Fruit fly (Drosophila melanogaster): ENCODE measurements around the gene CG34302.

Gene CG34302

dm6 chr3R:9779764-9780163 is 43.9 kb downstream of the CG34302 start, which contains the start of gene CG12947 (continued):
- TF ChIP-seq ato (GFP tag; IDR thresholded peaks at IDR 0.05; ENCODE audit: partially characterized antibody) = no peak
- no peak for TF ChIP-seq HmgD (GFP tag; optimal IDR thresholded peaks at IDR 0.05)
- TF ChIP-seq Hr39 (optimal IDR thresholded peaks at IDR 0.05) = no peak
- 0 out of 3 replicates have a peak, but pooled peaks have one; percentile 45 for TF ChIP-seq CG6175 (GFP tag; IDR thresholded peaks at IDR 0.05)
- TF ChIP-seq CG18011 (GFP tag; optimal IDR thresholded peaks at IDR 0.05) = no peak
- no peak for TF ChIP-seq row (GFP tag; IDR thresholded peaks at IDR 0.05)
- no peak for TF ChIP-seq fru (optimal IDR thresholded peaks at IDR 0.05)
- TF ChIP-seq CG34422 (GFP tag; IDR thresholded peaks at IDR 0.05) = 0 out of 3 replicates have a peak, but pooled peaks have one; percentile 16
- no peak for TF ChIP-seq CG6765 (GFP tag; optimal IDR thresholded peaks at IDR 0.05)

DNA sequence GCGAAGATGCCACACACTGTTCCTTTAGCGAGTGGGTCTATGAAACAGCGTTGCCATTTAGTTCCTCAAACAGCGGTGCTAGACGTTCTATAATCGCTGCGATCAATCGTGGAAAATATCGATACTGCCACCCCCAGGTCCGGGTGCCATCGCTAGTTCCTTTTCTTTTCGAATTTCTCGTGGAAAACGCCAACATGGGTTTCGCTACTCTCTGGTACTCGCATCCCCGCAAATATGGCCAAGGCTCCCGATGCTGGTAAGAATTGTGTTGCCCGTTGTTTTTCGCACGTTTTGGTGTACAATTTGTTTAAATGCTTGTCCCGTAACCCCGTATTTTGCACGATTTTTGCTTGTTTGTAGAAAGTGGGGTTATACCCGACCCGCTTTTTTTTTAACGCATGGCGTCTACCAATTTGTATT is 45.7 kb downstream of the CG34302 start, which contains the start of gene RpS29:
TSS of gene RpS29 (plus strand) at position 102 of the 420 bp plus-strand sequence.
- no peak for TF ChIP-seq Trl (optimal IDR thresholded peaks at IDR 0.05)
- TF ChIP-seq Trl (GFP tag; optimal IDR thresholded peaks at IDR 0.05) = peak; percentile 91
- TF ChIP-seq Lhr (GFP tag; optimal IDR thresholded peaks at IDR 0.05) = peak; percentile 90
- TF ChIP-seq cas (GFP tag; IDR thresholded peaks at IDR 0.05) = peak; percentile 68; the same call in 1 of the 2 replicates
- TF ChIP-seq CG3995 (GFP tag; optimal IDR thresholded peaks at IDR 0.05) = peak; percentile 74
- TF ChIP-seq Doc2 (GFP tag; IDR thresholded peaks at IDR 0.05) = no peak
- TF ChIP-seq pfk (GFP tag; optimal IDR thresholded peaks at IDR 0.05) = peak; percentile 77
- no peak for TF ChIP-seq CG43689 (GFP tag; IDR thresholded peaks at IDR 0.05)
- TF ChIP-seq MTF-1 (GFP tag; optimal IDR thresholded peaks at IDR 0.05; ENCODE audit: borderline replicate concordance) = peak; percentile 79
- TF ChIP-seq CHES-1-like (GFP tag; optimal IDR thresholded peaks at IDR 0.05) = peak; percentile 93
- TF ChIP-seq amos (GFP tag; IDR thresholded peaks at IDR 0.05; ENCODE audit: partially characterized antibody) = peak; percentile 99
- TF ChIP-seq gce (GFP tag; IDR thresholded peaks at IDR 0.05) = peak; percentile 55; the same call in 1 of the 3 replicates
- TF ChIP-seq CG17359 (tag; optimal IDR thresholded peaks at IDR 0.05) = peak; percentile 64
- peak; percentile 47 for TF ChIP-seq CG18262 (tag; optimal IDR thresholded peaks at IDR 0.05)
- peak; percentile 91 for TF ChIP-seq lilli (GFP tag; optimal IDR thresholded peaks at IDR 0.05)
- TF ChIP-seq Tbp (GFP tag; optimal IDR thresholded peaks at IDR 0.05) = peak; percentile 61
- peak; percentile 24 for TF ChIP-seq CG5180 (GFP tag; optimal IDR thresholded peaks at IDR 0.05)
- peak; percentile 93 for TF ChIP-seq Dbx (GFP tag; IDR thresholded peaks at IDR 0.05)
- TF ChIP-seq Dll (GFP tag; IDR thresholded peaks at IDR 0.05; ENCODE audit: partially characterized antibody) = peak; percentile 91
- peak; percentile 84 for TF ChIP-seq CG10267 (tag; optimal IDR thresholded peaks at IDR 0.05)
- no peak for TF ChIP-seq Hr78 (GFP tag; optimal IDR thresholded peaks at IDR 0.05)
- TF ChIP-seq CG12942 (GFP tag; optimal IDR thresholded peaks at IDR 0.05) = peak; percentile 78
- no peak for TF ChIP-seq so (GFP tag; IDR thresholded peaks at IDR 0.05)
- TF ChIP-seq CG6272 (GFP tag; IDR thresholded peaks at IDR 0.05) = peak; percentile 83
- TF ChIP-seq CG2678 (tag; optimal IDR thresholded peaks at IDR 0.05) = peak; percentile 68
- TF ChIP-seq grau (tag; optimal IDR thresholded peaks at IDR 0.05) = peak; percentile 76
- TF ChIP-seq inv (GFP tag; IDR thresholded peaks at IDR 0.05; ENCODE audit: partially characterized antibody) = peak; percentile 92
- TF ChIP-seq CG12659 (GFP tag; optimal IDR thresholded peaks at IDR 0.05) = peak; percentile 92
- peak; percentile 82 for TF ChIP-seq phol (tag; optimal IDR thresholded peaks at IDR 0.05)
- TF ChIP-seq CG8478 (optimal IDR thresholded peaks at IDR 0.05) = no peak
- TF ChIP-seq chinmo (GFP tag; IDR thresholded peaks at IDR 0.05; ENCODE audit: partially characterized antibody) = peak; percentile 92
- peak; percentile 48 for TF ChIP-seq CG3407 (GFP tag; optimal IDR thresholded peaks at IDR 0.05)
- peak; percentile 57 for TF ChIP-seq ab (GFP tag; optimal IDR thresholded peaks at IDR 0.05)
- TF ChIP-seq CG13894 (tag; optimal IDR thresholded peaks at IDR 0.05) = peak; percentile 91
- TF ChIP-seq Atf3 (GFP tag; optimal IDR thresholded peaks at IDR 0.05) = peak; percentile 73
- peak; percentile 74 for TF ChIP-seq CG13123 (GFP tag; optimal IDR thresholded peaks at IDR 0.05)
- no peak for TF ChIP-seq CG31388 (GFP tag; optimal IDR thresholded peaks at IDR 0.05)
- TF ChIP-seq CG12391 (tag; optimal IDR thresholded peaks at IDR 0.05) = peak; percentile 84
- peak; percentile 83 for TF ChIP-seq p53 (GFP tag; optimal IDR thresholded peaks at IDR 0.05)
- no peak; the same call in 1 of the 2 replicates for TF ChIP-seq sens-2 (GFP tag; IDR thresholded peaks at IDR 0.05)
- TF ChIP-seq CG2199 (GFP tag; IDR thresholded peaks at IDR 0.05) = peak; percentile 55; the same call in 1 of the 3 replicates

Data from whole organism, embryonic.